Fruit fly (Drosophila melanogaster) whole organism, embryonic: ENCODE measurements around the gene CG4297.
A peak's percentile ranks its signal among the peaks of the same experiment; 100 is the strongest.

Experiments
- CG12071 ChIP-seq: fragments of 200-800 bp; sonication (Bioruptor generic); optimal IDR thresholded peaks from 3 replicates; lab custom pipeline; 2018; ENCODE audit warnings: missing biosample characterization, mild to moderate bottlenecking, missing genetic modification characterization
- CG12219 ChIP-seq: fragments of 200-800 bp; sonication (Bioruptor generic); optimal IDR thresholded peaks from 3 replicates; lab custom pipeline; 2018; ENCODE audit warnings: missing biosample characterization, mild to moderate bottlenecking, missing genetic modification characterization
- CG12299 ChIP-seq: fragments of 200-800 bp; sonication (Bioruptor generic); optimal IDR thresholded peaks from 2 replicates; lab custom pipeline; 2018; ENCODE audit warnings: missing biosample characterization, mild to moderate bottlenecking, missing genetic modification characterization
- CG12769 ChIP-seq: fragments of 200-800 bp; sonication (Bioruptor generic); optimal IDR thresholded peaks from 2 replicates; lab custom pipeline; 2019; ENCODE audit warnings: missing biosample characterization, mild to moderate bottlenecking, missing genetic modification characterization, moderate library complexity
- CG13287 ChIP-seq: fragments of 200-800 bp; sonication (Bioruptor generic); IDR thresholded peaks from 2 replicates; pipeline ENCODE4 v1.3.6; 2022; ENCODE audit warnings: missing biosample characterization, missing genetic modification characterization; ENCODE audit not compliant: partially characterized antibody
- CG13296 ChIP-seq: fragments of 200-800 bp; sonication (Bioruptor generic); optimal IDR thresholded peaks from 3 replicates; lab custom pipeline; 2018; ENCODE audit warnings: missing biosample characterization, mild to moderate bottlenecking, missing genetic modification characterization
- CG13624 ChIP-seq: fragments of 200-800 bp; sonication (Bioruptor generic); optimal IDR thresholded peaks from 2 replicates; lab custom pipeline; 2016; ENCODE audit warnings: missing biosample characterization, missing genetic modification characterization
- CG13894 ChIP-seq: fragments of 200-800 bp; sonication (Bioruptor generic); optimal IDR thresholded peaks from 3 replicates; lab custom pipeline; 2018; ENCODE audit warnings: missing biosample characterization, mild to moderate bottlenecking, missing genetic modification characterization, moderate library complexity
- CG17912 ChIP-seq: fragments of 200-800 bp; sonication (Bioruptor generic); optimal IDR thresholded peaks from 2 replicates; lab custom pipeline; 2018; ENCODE audit warnings: missing biosample characterization, mild to moderate bottlenecking, missing genetic modification characterization
- CG2199 ChIP-seq: fragments of 200-800 bp; sonication (Bioruptor generic); IDR thresholded peaks from 3 replicates; pipeline ENCODE4 v1.3.6; 2022; ENCODE audit warnings: missing biosample characterization, missing genetic modification characterization
- CG33557 ChIP-seq: fragments of 200-800 bp; sonication (Bioruptor generic); optimal IDR thresholded peaks from 2 replicates; lab custom pipeline; 2019; ENCODE audit warnings: missing biosample characterization, mild to moderate bottlenecking, missing genetic modification characterization, moderate library complexity
- CG34224 ChIP-seq: fragments of 200-800 bp; sonication (Bioruptor generic); IDR thresholded peaks from 3 replicates; pipeline ENCODE4 v1.3.6; 2022; ENCODE audit warnings: missing biosample characterization, missing genetic modification characterization; ENCODE audit not compliant: partially characterized antibody
- CG34376 ChIP-seq: fragments of 200-800 bp; sonication (Bioruptor generic); optimal IDR thresholded peaks from 2 replicates; lab custom pipeline; 2018; ENCODE audit warnings: missing biosample characterization, mild to moderate bottlenecking, missing genetic modification characterization
- CG42726 ChIP-seq: fragments of 200-800 bp; sonication (Bioruptor generic); IDR thresholded peaks from 2 replicates; pipeline ENCODE4 v1.3.6; 2022; ENCODE audit warnings: missing biosample characterization, missing genetic modification characterization; ENCODE audit not compliant: partially characterized antibody
- CG5180 ChIP-seq: fragments of 200-800 bp; sonication (Bioruptor generic); optimal IDR thresholded peaks from 3 replicates; lab custom pipeline; 2017; ENCODE audit warnings: missing biosample characterization, missing genetic modification characterization, mild to moderate bottlenecking, moderate library complexity, missing genetic modification reagents
- E2f2 ChIP-seq: fragments of 200-800 bp; sonication (Bioruptor generic); IDR thresholded peaks from 2 replicates; pipeline ENCODE4 v1.3.6; 2022; ENCODE audit warnings: missing biosample characterization, missing genetic modification characterization
- Fer2 ChIP-seq: fragments of 200-800 bp; sonication (Bioruptor generic); optimal IDR thresholded peaks from 2 replicates; lab custom pipeline; 2018; ENCODE audit warnings: missing biosample characterization, mild to moderate bottlenecking, missing genetic modification characterization, moderate library complexity
- Hr39 ChIP-seq: fragments of >200 bp; optimal IDR thresholded peaks from 2 replicates; lab custom pipeline; 2017
- Hr78 ChIP-seq, 2 experiments: fragments of 200-800 bp in 1 of 2; fragments of >200 bp in 1 of 2; sonication (Bioruptor generic) in 1 of 2; optimal IDR thresholded peaks; 2 replicates each; lab custom pipeline; 2017 to 2019; ENCODE audit warnings: missing biosample characterization in 2 of 2, missing genetic modification characterization in 2 of 2, mild to moderate bottlenecking in 1 of 2, moderate library complexity in 1 of 2
- MESR4 ChIP-seq: fragments of 200-800 bp; sonication (Bioruptor generic); optimal IDR thresholded peaks from 2 replicates; lab custom pipeline; 2018; ENCODE audit warnings: missing biosample characterization, mild to moderate bottlenecking, missing genetic modification characterization, moderate library complexity
- NfI ChIP-seq: fragments of 200-800 bp; sonication (Bioruptor generic); optimal IDR thresholded peaks from 3 replicates; lab custom pipeline; 2018; ENCODE audit warnings: missing biosample characterization, mild to moderate bottlenecking, missing genetic modification characterization, moderate library complexity
- Side ChIP-seq: fragments of 200-800 bp; sonication (Bioruptor generic); optimal IDR thresholded peaks from 2 replicates; lab custom pipeline; 2016; ENCODE audit warnings: missing biosample characterization, missing genetic modification characterization
- Trl ChIP-seq, 3 experiments: fragments of >200 bp in 2 of 3; fragments of 200-800 bp in 1 of 3; sonication (Bioruptor generic) in 1 of 3; optimal IDR thresholded peaks; 2 replicates in 1 of 3; 3 replicates in 2 of 3; lab custom pipeline; 2016 to 2017; ENCODE audit warnings: missing biosample characterization in 1 of 3, missing genetic modification characterization in 1 of 3
- Vsx1 ChIP-seq: fragments of 200-800 bp; sonication (Bioruptor generic); optimal IDR thresholded peaks from 2 replicates; lab custom pipeline; 2017; ENCODE audit warnings: missing biosample characterization, mild to moderate bottlenecking, missing genetic modification characterization, missing genetic modification reagents
- chinmo ChIP-seq: fragments of 200-800 bp; sonication (Bioruptor generic); IDR thresholded peaks from 4 replicates; pipeline ENCODE4 v1.3.6; 2022; ENCODE audit warnings: missing biosample characterization, missing genetic modification characterization; ENCODE audit not compliant: partially characterized antibody
- ci ChIP-seq: fragments of 200-800 bp; sonication (Bioruptor generic); IDR thresholded peaks from 3 replicates; pipeline ENCODE4 v1.3.6; 2022; ENCODE audit warnings: missing biosample characterization, missing genetic modification characterization
- disco-r ChIP-seq: fragments of 200-800 bp; sonication (Bioruptor generic); optimal IDR thresholded peaks from 2 replicates; lab custom pipeline; 2016; ENCODE audit warnings: missing biosample characterization, missing genetic modification characterization
- dysf ChIP-seq: fragments of 200-800 bp; sonication (Bioruptor generic); IDR thresholded peaks from 3 replicates; pipeline ENCODE4 v1.3.6; 2022; ENCODE audit warnings: missing biosample characterization, missing genetic modification characterization
- eve ChIP-seq, 2 experiments: fragments of >200 bp; optimal IDR thresholded peaks; 2 replicates each; lab custom pipeline; 2017; ENCODE audit warnings: missing biosample characterization in 2 of 2, missing genetic modification characterization in 2 of 2
- gcm ChIP-seq: fragments of 200-800 bp; sonication (Bioruptor generic); optimal IDR thresholded peaks from 2 replicates; lab custom pipeline; 2019; ENCODE audit warnings: missing biosample characterization, mild to moderate bottlenecking, missing genetic modification characterization, moderate library complexity
- h ChIP-seq: fragments of >200 bp; optimal IDR thresholded peaks from 2 replicates; lab custom pipeline; 2017
- hkb ChIP-seq, 2 experiments: fragments of 200-800 bp in 1 of 2; fragments of >200 bp in 1 of 2; sonication (Bioruptor generic) in 1 of 2; IDR thresholded peaks in 1 of 2; optimal IDR thresholded peaks in 1 of 2; 2 replicates each; pipeline versions ENCODE4 v1.3.6 to Lab custom; 2017 to 2022; ENCODE audit warnings: missing biosample characterization in 1 of 2, missing genetic modification characterization in 1 of 2
- kah ChIP-seq: fragments of 200-800 bp; sonication (Bioruptor generic); optimal IDR thresholded peaks from 2 replicates; lab custom pipeline; 2018; ENCODE audit warnings: missing biosample characterization, mild to moderate bottlenecking, missing genetic modification characterization
- ken ChIP-seq: fragments of 200-800 bp; sonication (Bioruptor generic); IDR thresholded peaks from 3 replicates; pipeline ENCODE4 v1.3.6; 2022; ENCODE audit warnings: missing biosample characterization, missing genetic modification characterization
- kni ChIP-seq: fragments of 200-800 bp; sonication (Bioruptor generic); optimal IDR thresholded peaks from 3 replicates; lab custom pipeline; 2017; ENCODE audit warnings: mild to moderate bottlenecking, missing biosample characterization, missing genetic modification reagents, missing genetic modification characterization
- pan ChIP-seq, 4 experiments: fragments of >200 bp in 3 of 4; fragments of 200-800 bp in 1 of 4; sonication (Bioruptor generic) in 1 of 4; optimal IDR thresholded peaks in 3 of 4; IDR thresholded peaks in 1 of 4; 2 replicates each; pipeline versions ENCODE4 v1.3.6 to Lab custom; 2017 to 2022; ENCODE audit warnings: missing biosample characterization in 2 of 4, missing genetic modification characterization in 2 of 4, mixed read lengths in 1 of 4
- sim ChIP-seq: fragments of 200-800 bp; sonication (Bioruptor generic); IDR thresholded peaks from 2 replicates; pipeline ENCODE4 v1.3.6; 2022; ENCODE audit warnings: missing biosample characterization, missing genetic modification characterization
- sr ChIP-seq: fragments of 200-800 bp; sonication (Bioruptor generic); IDR thresholded peaks from 3 replicates; pipeline ENCODE4 v1.3.6; 2022; ENCODE audit warnings: missing biosample characterization, missing genetic modification characterization
- sug ChIP-seq: fragments of 200-800 bp; optimal IDR thresholded peaks from 2 replicates; lab custom pipeline; 2019; ENCODE audit warnings: missing biosample characterization, mild to moderate bottlenecking, missing genetic modification characterization, moderate library complexity

CG4297 gene

dm6 chr2L:483347-484280, 11.6 kb upstream of the CG4297 start (continued):
- TF ChIP-seq Vsx1 (GFP tag; lab: Kevin White, UChicago) (peak; percentile 35), CG13287 (GFP tag; lab: Robert Waterston, UW) (no peak), ci (no peak), CG12071 (GFP tag; lab: Kevin White, UChicago) (no peak), MESR4 (no peak), CG12299 (no peak), Trl (optimal IDR thresholded peaks at IDR 0.05; lab: Kevin White, UChicago) (no peak), Trl (GFP tag; optimal IDR thresholded peaks at IDR 0.05; lab: Kevin White, UChicago) (no peak), CG5180 (GFP tag; lab: Kevin White, UChicago) (no peak), Side (GFP tag; lab: Kevin White, UChicago) (no peak), hkb (optimal IDR thresholded peaks at IDR 0.05; lab: Kevin White, UChicago) (no peak), hkb (GFP tag; IDR thresholded peaks at IDR 0.05; lab: Robert Waterston, UW) (no peak), CG34224 (GFP tag; lab: Robert Waterston, UW) (no peak), kah (GFP tag; lab: Kevin White, UChicago) (no peak), eve (GFP tag; optimal IDR thresholded peaks at IDR 0.05; lab: Kevin White, UChicago) (peak in 1 of 2 experiments; percentile 90)

dm6 chr2L:482451-482844, 10.4 kb upstream of the CG4297 start:
- TF ChIP-seq sim (GFP tag; lab: Robert Waterston, UW) (0 out of 2 replicates have a peak, but pooled peaks have one; percentile 5), gcm (GFP tag; lab: Kevin White, UChicago) (peak; percentile 29), ken (GFP tag; lab: Robert Waterston, UW) (no peak), CG33557 (GFP tag; lab: Kevin White, UChicago) (no peak), E2f2 (peak; percentile 16; the same call in 1 of the 2 replicates), CG12769 (tag; lab: Kevin White, UChicago) (peak; percentile 48), CG13296 (peak; percentile 36), kni (GFP tag; lab: Kevin White, UChicago) (peak; percentile 33), CG42726 (0 out of 2 replicates have a peak, but pooled peaks have one; percentile 22), NfI (GFP tag; lab: Kevin White, UChicago) (no peak), Hr39 (lab: Kevin White, UChicago) (no peak), CG13894 (tag; lab: Kevin White, UChicago) (peak; percentile 2), CG2199 (GFP tag; lab: Robert Waterston, UW) (0 out of 3 replicates have a peak, but pooled peaks have one; percentile 60), Fer2 (tag; lab: Kevin White, UChicago) (peak; percentile 11), h (no peak), Hr78 (GFP tag; optimal IDR thresholded peaks at IDR 0.05; lab: Kevin White, UChicago) (peak in 1 of 2 experiments; percentile 26), pan (optimal IDR thresholded peaks at IDR 0.05; lab: Kevin White, UChicago) (no peak), pan (GFP tag; optimal IDR thresholded peaks at IDR 0.05 in 1 of 2, IDR thresholded peaks at IDR 0.05 in 1 of 2) (peak in 1 of 2 experiments; percentile 19), CG17912 (GFP tag; lab: Kevin White, UChicago) (peak; percentile 31), CG34376 (GFP tag; lab: Kevin White, UChicago) (peak; percentile 6), disco-r (GFP tag; lab: Kevin White, UChicago) (no peak), CG13624 (GFP tag; lab: Kevin White, UChicago) (no peak), dysf (GFP tag; lab: Robert Waterston, UW) (peak; percentile 43; the same call in 1 of the 3 replicates), CG12219 (GFP tag; lab: Kevin White, UChicago) (no peak), chinmo (GFP tag; lab: Robert Waterston, UW) (0 out of 4 replicates have a peak, but pooled peaks have one; percentile 33), sug (peak; percentile 39), sr (GFP tag; lab: Robert Waterston, UW) (peak; percentile 80; the same call in 2 of the 3 replicates)
